Worm (Caenorhabditis elegans) whole organism, L3 larva: ENCODE results near the gene Y48E1C.1.

ENCODE experiments used
- R02D3.7 ChIP-seq: fragments of 150-350 bp; optimal IDR thresholded peaks from 2 replicates; lab custom pipeline; 2014; ENCODE audit warnings: missing biosample characterization, missing genetic modification characterization
- ZK546.5 ChIP-seq: sonication (generic microtip); optimal IDR thresholded peaks from 2 replicates; lab custom pipeline; 2017; ENCODE audit warnings: missing biosample characterization, missing genetic modification characterization
- aly-2 ChIP-seq: fragments of 150-350 bp; optimal IDR thresholded peaks from 2 replicates; lab custom pipeline; 2014; ENCODE audit warnings: missing biosample characterization, missing genetic modification characterization
- ama-1 ChIP-seq: fragments of 150-350 bp; optimal IDR thresholded peaks from 2 replicates; lab custom pipeline; 2018
- ceh-16 ChIP-seq: sonication (generic microtip); optimal IDR thresholded peaks from 2 replicates; lab custom pipeline; 2017; ENCODE audit warnings: missing biosample characterization, missing genetic modification characterization
- ceh-28 ChIP-seq: fragments of 150-350 bp; optimal IDR thresholded peaks from 2 replicates; lab custom pipeline; 2014; ENCODE audit warnings: missing biosample characterization, missing genetic modification reagents, missing genetic modification characterization
- ceh-82 ChIP-seq: fragments of 150-350 bp; optimal IDR thresholded peaks from 2 replicates; lab custom pipeline; 2014; ENCODE audit warnings: missing biosample characterization, missing genetic modification characterization
- daf-12 ChIP-seq: fragments of 150-350 bp; optimal IDR thresholded peaks from 2 replicates; lab custom pipeline; 2014; ENCODE audit warnings: missing biosample characterization, missing genetic modification reagents, missing genetic modification characterization
- egl-27 ChIP-seq: sonication (generic microtip); optimal IDR thresholded peaks from 4 replicates; lab custom pipeline; 2017; ENCODE audit warnings: missing biosample characterization, missing genetic modification reagents, missing genetic modification characterization
- egl-5 ChIP-seq: fragments of 150-350 bp; optimal IDR thresholded peaks from 2 replicates; lab custom pipeline; 2017; ENCODE audit warnings: missing biosample characterization, missing genetic modification reagents, missing genetic modification characterization, inconsistent platforms
- elt-3 ChIP-seq, 3 experiments: fragments of 150-350 bp in 1 of 3; sonication (generic microtip) in 2 of 3; optimal IDR thresholded peaks; 2 replicates in 2 of 3; 4 replicates in 1 of 3; lab custom pipeline; 2014 to 2017; ENCODE audit warnings: missing biosample characterization in 3 of 3, missing genetic modification characterization in 3 of 3
- eor-1 ChIP-seq, 2 experiments: fragments of 150-350 bp; optimal IDR thresholded peaks; 2 replicates each; lab custom pipeline; 2014 to 2018; ENCODE audit warnings: missing biosample characterization in 2 of 2, missing genetic modification characterization in 2 of 2
- fkh-10 ChIP-seq: sonication (generic microtip); optimal IDR thresholded peaks from 2 replicates; lab custom pipeline; 2017; ENCODE audit warnings: missing biosample characterization, missing genetic modification reagents, missing genetic modification characterization
- fkh-2 ChIP-seq: fragments of 150-350 bp; optimal IDR thresholded peaks from 2 replicates; lab custom pipeline; 2014; ENCODE audit warnings: missing biosample characterization, missing genetic modification reagents, missing genetic modification characterization
- fos-1 ChIP-seq: fragments of 150-350 bp; optimal IDR thresholded peaks from 2 replicates; lab custom pipeline; 2014; ENCODE audit warnings: missing biosample characterization, missing genetic modification characterization
- jun-1 ChIP-seq: fragments of 150-350 bp; optimal IDR thresholded peaks from 2 replicates; lab custom pipeline; 2014; ENCODE audit warnings: missing biosample characterization, missing genetic modification reagents, missing genetic modification characterization
- lin-15B ChIP-seq: fragments of 150-350 bp; optimal IDR thresholded peaks from 2 replicates; lab custom pipeline; 2014; ENCODE audit warnings: missing biosample characterization, missing genetic modification characterization
- lin-39 ChIP-seq: fragments of 150-350 bp; optimal IDR thresholded peaks from 2 replicates; lab custom pipeline; 2018; ENCODE audit warnings: missing biosample characterization, missing genetic modification reagents, missing genetic modification characterization
- lsy-12 ChIP-seq: sonication (generic microtip); optimal IDR thresholded peaks from 2 replicates; lab custom pipeline; 2016; ENCODE audit warnings: mild to moderate bottlenecking, missing genetic modification characterization, missing compliant biosample characterization
- mml-1 ChIP-seq: fragments of 150-350 bp; sonication (generic microtip); optimal IDR thresholded peaks from 3 replicates; lab custom pipeline; 2014; ENCODE audit warnings: missing biosample characterization, missing genetic modification characterization
- nhr-11 ChIP-seq: fragments of 150-350 bp; optimal IDR thresholded peaks from 2 replicates; lab custom pipeline; 2014; ENCODE audit warnings: missing biosample characterization, missing genetic modification characterization
- nhr-12 ChIP-seq: fragments of 150-350 bp; optimal IDR thresholded peaks from 2 replicates; lab custom pipeline; 2014; ENCODE audit warnings: missing biosample characterization, missing genetic modification characterization
- nhr-23 ChIP-seq: fragments of 150-350 bp; optimal IDR thresholded peaks from 2 replicates; lab custom pipeline; 2014; ENCODE audit warnings: missing biosample characterization, missing genetic modification reagents, missing genetic modification characterization
- nhr-43 ChIP-seq: sonication (generic microtip); optimal IDR thresholded peaks from 2 replicates; lab custom pipeline; 2016; ENCODE audit warnings: mild to moderate bottlenecking, missing genetic modification characterization, missing compliant biosample characterization; ENCODE audit not compliant: poor library complexity, severe bottlenecking
- nhr-77 ChIP-seq: fragments of 150-350 bp; optimal IDR thresholded peaks from 2 replicates; lab custom pipeline; 2014; ENCODE audit warnings: missing biosample characterization, missing genetic modification characterization
- pha-4 ChIP-seq: fragments of 150-350 bp; optimal IDR thresholded peaks from 2 replicates; lab custom pipeline; 2014; ENCODE audit warnings: missing biosample characterization, missing genetic modification reagents, missing genetic modification characterization
- pqm-1 ChIP-seq: fragments of 150-350 bp; optimal IDR thresholded peaks from 2 replicates; lab custom pipeline; 2017; ENCODE audit warnings: missing biosample characterization, missing genetic modification characterization, inconsistent platforms
- skn-1 ChIP-seq: fragments of 150-350 bp; optimal IDR thresholded peaks from 2 replicates; lab custom pipeline; 2014; ENCODE audit warnings: missing biosample characterization, missing genetic modification characterization
- snpc-4 ChIP-seq: fragments of 150-350 bp; optimal IDR thresholded peaks from 2 replicates; lab custom pipeline; 2014; ENCODE audit warnings: missing biosample characterization, missing genetic modification characterization
- tbx-2 ChIP-seq: sonication (generic microtip); optimal IDR thresholded peaks from 2 replicates; lab custom pipeline; 2016; ENCODE audit warnings: mild to moderate bottlenecking, missing genetic modification characterization, missing compliant biosample characterization
- unc-39 ChIP-seq: sonication (generic microtip); optimal IDR thresholded peaks from 4 replicates; lab custom pipeline; 2017; ENCODE audit warnings: missing biosample characterization, missing genetic modification characterization
- unc-62 ChIP-seq: fragments of 150-350 bp; sonication (generic microtip); optimal IDR thresholded peaks from 4 replicates; lab custom pipeline; 2014; ENCODE audit warnings: missing biosample characterization, missing genetic modification reagents, missing genetic modification characterization
- ztf-11 ChIP-seq: fragments of 150-350 bp; optimal IDR thresholded peaks from 2 replicates; lab custom pipeline; 2014; ENCODE audit warnings: missing biosample characterization, missing genetic modification characterization
- ztf-4 ChIP-seq: fragments of 150-350 bp; optimal IDR thresholded peaks from 2 replicates; lab custom pipeline; 2014; ENCODE audit warnings: missing biosample characterization, missing genetic modification characterization

Gene Y48E1C.1

DNA sequence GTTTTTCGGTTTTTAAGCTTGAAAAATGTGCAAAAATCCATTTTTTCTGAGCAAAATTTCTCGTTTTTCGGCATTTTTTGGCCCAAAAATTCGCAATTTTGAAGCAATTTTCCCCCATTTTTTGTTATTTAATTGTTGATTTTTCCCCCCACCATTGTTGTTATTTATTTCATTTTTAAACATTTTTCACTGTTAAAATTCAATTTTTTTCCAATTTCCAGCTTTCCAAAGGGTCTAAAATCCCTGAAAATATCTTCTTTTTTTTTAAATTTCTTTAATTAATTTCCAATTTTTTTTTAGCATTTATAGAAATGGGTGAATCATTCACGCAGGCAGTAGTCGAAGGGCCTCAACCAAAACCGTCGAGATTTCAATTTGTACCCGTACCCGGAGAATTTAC is 38.7 kb upstream of the Y48E1C.1 start, which contains the start of gene Y48C3A.12:
Y48C3A.12 (plus strand) TSS at position 301 of the 400 bp plus-strand sequence.
- TF ChIP-seq ceh-28 (tag; lab: Kevin White, UChicago) (no peak), fos-1 (tag; lab: Kevin White, UChicago) (no peak), lin-15B (tag; lab: Kevin White, UChicago) (no peak), lin-39 (tag; lab: Kevin White, UChicago) (no peak), skn-1 (tag; lab: Kevin White, UChicago) (no peak), pqm-1 (no peak), ztf-11 (no peak), fkh-2 (no peak), daf-12 (tag; lab: Kevin White, UChicago) (no peak), ztf-4 (tag; lab: Kevin White, UChicago) (no peak), snpc-4 (tag; lab: Kevin White, UChicago) (no peak), fkh-10 (GFP tag; lab: Kevin White, UChicago) (no peak), pha-4 (tag; lab: Kevin White, UChicago) (no peak)
- TF ChIP-seq, all 47 proteins: peak for 0

DNA sequence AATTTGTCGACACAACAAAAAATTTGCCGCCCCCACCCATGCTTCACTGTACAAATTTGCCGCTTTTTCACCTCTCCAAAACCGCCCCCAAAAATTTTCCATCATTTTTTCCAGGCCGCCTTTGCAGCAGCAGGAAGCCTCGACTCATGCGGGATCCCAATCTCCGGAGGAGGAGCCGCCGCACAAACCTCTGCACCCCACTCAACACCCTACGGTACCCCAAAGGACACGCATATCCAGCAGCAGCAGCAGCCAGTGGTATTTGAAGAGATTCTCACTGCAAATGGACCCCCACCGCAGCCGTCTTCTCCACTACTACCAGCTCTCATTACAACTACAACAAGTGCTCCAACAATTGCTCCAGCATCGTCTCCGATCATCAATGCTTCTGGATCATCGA is 31.7 kb upstream of the Y48E1C.1 start:
- TF ChIP-seq unc-62: no peak
- TF ChIP-seq snpc-4 (tag; lab: Kevin White, UChicago): no peak
- no peak for TF ChIP-seq egl-27 (tag; lab: Kevin White, UChicago)
- no peak for TF ChIP-seq mml-1 (tag; lab: Kevin White, UChicago)
- TF ChIP-seq eor-1 (tag; optimal IDR thresholded peaks at IDR 0.05; lab: Kevin White, UChicago): no peak
- TF ChIP-seq ceh-16 (tag; lab: Kevin White, UChicago): no peak
- TF ChIP-seq elt-3 (tag; optimal IDR thresholded peaks at IDR 0.05; lab: Kevin White, UChicago): no peak
- TF ChIP-seq nhr-77: no peak
- no peak for TF ChIP-seq nhr-11
- no peak for TF ChIP-seq ztf-4 (tag; lab: Kevin White, UChicago)
- no peak for TF ChIP-seq ama-1 (lab: Kevin White, UChicago)
- no peak for TF ChIP-seq lsy-12 (tag; lab: Kevin White, UChicago)

DNA sequence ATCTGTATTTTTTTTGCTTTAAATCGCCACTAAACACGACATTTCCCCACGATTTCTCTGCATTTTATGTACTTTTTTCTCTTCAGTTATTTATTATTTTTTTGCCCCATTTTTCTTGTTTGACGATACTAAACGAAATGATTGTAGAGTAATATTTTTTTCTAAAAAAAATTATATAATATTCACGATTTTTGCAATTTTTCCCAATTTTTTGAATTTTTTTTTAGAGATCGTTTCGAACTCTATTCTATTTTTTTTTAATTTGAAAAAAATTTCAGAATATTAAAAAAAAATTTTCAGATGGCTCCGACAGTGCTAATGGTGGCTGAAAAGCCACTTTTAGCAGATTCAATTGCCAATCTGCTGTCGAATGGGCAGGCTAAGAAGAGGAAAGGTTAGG is 25.3 kb upstream of the Y48E1C.1 start, which contains the start of gene Y48C3A.14:
Y48C3A.14 (plus strand) TSS at position 301 of the 400 bp plus-strand sequence.
- TF ChIP-seq nhr-12 (tag; lab: Kevin White, UChicago): no peak
- TF ChIP-seq unc-39 (tag; lab: Kevin White, UChicago): no peak
- no peak for TF ChIP-seq ZK546.5

DNA sequence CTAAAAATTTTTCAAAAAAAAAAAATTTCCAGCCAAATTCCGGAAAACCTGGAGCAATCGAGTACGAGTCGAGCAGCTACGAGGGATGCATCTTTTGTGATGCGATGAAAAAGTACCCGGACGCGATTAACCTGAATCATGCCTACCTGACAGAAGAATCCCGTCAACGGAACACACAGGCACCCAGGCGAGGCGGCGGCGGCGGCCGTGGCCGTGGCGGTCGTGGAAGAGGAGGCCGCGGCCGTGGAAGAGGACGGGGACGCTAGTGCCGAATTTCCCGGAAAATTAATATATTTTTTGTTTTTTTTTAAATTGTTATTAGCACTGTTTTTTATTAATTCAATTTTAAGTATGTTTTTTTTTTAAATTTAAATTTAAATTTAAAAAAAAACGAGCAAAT is 13.3 kb upstream of the Y48E1C.1 start:
- TF ChIP-seq jun-1 (tag; lab: Kevin White, UChicago): no peak
- no peak for TF ChIP-seq lin-39 (tag; lab: Kevin White, UChicago)
- no peak for TF ChIP-seq unc-62
- TF ChIP-seq ceh-82 (tag; lab: Kevin White, UChicago): no peak
- TF ChIP-seq nhr-43: no peak
- TF ChIP-seq aly-2: no peak
- no peak for TF ChIP-seq tbx-2
- no peak for TF ChIP-seq ceh-16 (tag; lab: Kevin White, UChicago)
- no peak for TF ChIP-seq skn-1 (tag; lab: Kevin White, UChicago)
- no peak for TF ChIP-seq egl-5
- no peak for TF ChIP-seq ceh-28 (tag; lab: Kevin White, UChicago)
- TF ChIP-seq fkh-2: no peak
- no peak for TF ChIP-seq R02D3.7 (tag; lab: Kevin White, UChicago)
- TF ChIP-seq nhr-12 (tag; lab: Kevin White, UChicago): no peak

DNA sequence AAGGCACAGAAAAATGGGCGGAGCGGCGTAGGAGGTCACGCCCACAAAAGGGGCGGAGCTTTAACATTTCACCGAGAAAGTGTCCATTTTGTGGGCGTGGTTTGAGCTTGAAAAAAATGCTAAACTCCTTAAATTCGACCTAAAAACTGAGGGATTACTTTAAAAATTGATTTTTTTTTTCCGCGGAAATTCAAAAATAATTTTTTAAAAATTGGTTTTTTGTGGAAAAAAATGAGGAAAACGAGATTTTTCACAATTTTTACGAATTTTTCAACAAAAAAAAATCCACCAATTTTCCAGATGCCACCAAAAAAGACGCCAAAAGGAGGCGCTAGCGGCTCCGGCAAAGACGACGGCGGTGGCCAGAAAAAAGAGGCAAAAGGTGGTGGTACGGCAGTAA is 12.1 kb upstream of the Y48E1C.1 start, which contains the start of gene pinn-4:
pinn-4 (plus strand) TSS at position 301 of the 400 bp plus-strand sequence.
- TF ChIP-seq lin-39 (tag; lab: Kevin White, UChicago) (no peak), pha-4 (tag; lab: Kevin White, UChicago) (no peak), eor-1 (tag; optimal IDR thresholded peaks at IDR 0.05; lab: Kevin White, UChicago) (no peak), ztf-4 (tag; lab: Kevin White, UChicago) (no peak), egl-5 (no peak)

DNA sequence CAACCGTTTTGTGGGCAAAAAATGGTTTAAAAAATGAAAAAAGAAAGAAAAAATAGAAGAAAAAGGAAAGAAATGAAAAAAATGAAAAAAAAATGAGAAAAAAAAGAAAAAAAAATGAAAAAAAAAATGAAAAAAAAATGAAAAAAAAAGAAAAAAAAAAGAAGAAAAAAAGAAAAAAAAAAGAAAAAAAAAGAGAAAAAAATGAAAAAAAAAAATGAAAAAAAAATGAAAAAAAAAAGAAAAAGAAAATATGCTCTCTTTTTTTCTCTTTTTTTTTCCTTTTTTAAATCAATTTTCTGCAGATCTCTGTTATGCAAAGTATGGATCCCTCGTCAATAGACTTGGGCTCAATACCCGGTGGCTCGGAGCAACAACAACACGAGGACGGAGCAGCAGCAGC is 9.0 kb upstream of the Y48E1C.1 start, which contains the start of gene efl-2:
efl-2 (plus strand) TSS at position 301 of the 400 bp plus-strand sequence.
- no peak for TF ChIP-seq fos-1 (tag; lab: Kevin White, UChicago)
- no peak for TF ChIP-seq nhr-43
- no peak for TF ChIP-seq mml-1 (tag; lab: Kevin White, UChicago)
- no peak for TF ChIP-seq lin-39 (tag; lab: Kevin White, UChicago)
- no peak for TF ChIP-seq egl-5
- no peak for TF ChIP-seq nhr-23 (tag; lab: Kevin White, UChicago)
